Worm (Caenorhabditis elegans) whole organism, L3 larva: ENCODE measurements around the gene sucl-2.

Experiments used
- ama-1 ChIP-seq: fragments of 150-350 bp; optimal IDR thresholded peaks from 2 replicates; lab custom pipeline; 2018
- ceh-16 ChIP-seq: sonication (generic microtip); optimal IDR thresholded peaks from 2 replicates; lab custom pipeline; 2017; ENCODE audit warnings: missing biosample characterization, missing genetic modification characterization
- ceh-28 ChIP-seq: fragments of 150-350 bp; optimal IDR thresholded peaks from 2 replicates; lab custom pipeline; 2014; ENCODE audit warnings: missing biosample characterization, missing genetic modification reagents, missing genetic modification characterization
- elt-1 ChIP-seq: fragments of 150-350 bp; optimal IDR thresholded peaks from 2 replicates; lab custom pipeline; 2014; ENCODE audit warnings: missing biosample characterization, missing genetic modification characterization
- fkh-2 ChIP-seq: fragments of 150-350 bp; optimal IDR thresholded peaks from 2 replicates; lab custom pipeline; 2014; ENCODE audit warnings: missing biosample characterization, missing genetic modification reagents, missing genetic modification characterization
- lin-39 ChIP-seq: fragments of 150-350 bp; optimal IDR thresholded peaks from 2 replicates; lab custom pipeline; 2018; ENCODE audit warnings: missing biosample characterization, missing genetic modification reagents, missing genetic modification characterization
- nhr-28 ChIP-seq: fragments of 150-350 bp; optimal IDR thresholded peaks from 2 replicates; lab custom pipeline; 2014; ENCODE audit warnings: missing biosample characterization, missing genetic modification characterization
- nhr-77 ChIP-seq: fragments of 150-350 bp; optimal IDR thresholded peaks from 2 replicates; lab custom pipeline; 2014; ENCODE audit warnings: missing biosample characterization, missing genetic modification characterization
- skn-1 ChIP-seq: fragments of 150-350 bp; optimal IDR thresholded peaks from 2 replicates; lab custom pipeline; 2014; ENCODE audit warnings: missing biosample characterization, missing genetic modification characterization
- snpc-4 ChIP-seq: fragments of 150-350 bp; optimal IDR thresholded peaks from 2 replicates; lab custom pipeline; 2014; ENCODE audit warnings: missing biosample characterization, missing genetic modification characterization
- unc-62 ChIP-seq: fragments of 150-350 bp; sonication (generic microtip); optimal IDR thresholded peaks from 4 replicates; lab custom pipeline; 2014; ENCODE audit warnings: missing biosample characterization, missing genetic modification reagents, missing genetic modification characterization
- zag-1 ChIP-seq: fragments of 150-350 bp; optimal IDR thresholded peaks from 2 replicates; lab custom pipeline; 2014; ENCODE audit warnings: missing biosample characterization, missing genetic modification characterization

DNA sequence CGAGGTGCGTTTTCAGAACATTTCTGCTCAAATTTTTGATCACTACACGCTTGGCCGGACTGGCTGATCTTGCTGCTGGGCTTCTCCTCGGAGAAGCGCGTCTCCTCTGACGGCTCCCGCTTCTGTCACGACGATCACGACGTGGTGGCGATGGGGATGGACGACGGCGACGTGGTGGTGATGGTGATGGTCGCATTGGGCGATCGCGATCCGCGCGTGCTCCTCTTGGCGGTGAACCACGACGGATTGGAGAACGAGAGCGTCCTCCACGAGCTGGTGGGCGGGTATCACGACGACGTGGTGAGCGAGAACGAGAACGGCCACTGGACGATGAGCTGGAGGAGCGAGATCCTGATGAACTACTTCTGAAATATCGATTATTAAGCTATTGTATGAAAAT, 47.8 kb downstream of the sucl-2 start:
- no peak for TF ChIP-seq ceh-28 (tag; lab: Kevin White, UChicago)
- no peak for TF ChIP-seq skn-1
- TF ChIP-seq zag-1 (tag; lab: Kevin White, UChicago), result no peak
- no peak for TF ChIP-seq ama-1 (lab: Kevin White, UChicago)
- TF ChIP-seq fkh-2, result no peak
- no peak for TF ChIP-seq lin-39 (tag; lab: Kevin White, UChicago)
- no peak for TF ChIP-seq elt-1
- TF ChIP-seq nhr-77 (tag; lab: Kevin White, UChicago), result no peak
- TF ChIP-seq snpc-4 (tag; lab: Kevin White, UChicago), result no peak
- TF ChIP-seq unc-62 (GFP tag; lab: Kevin White, UChicago), result no peak
- no peak for TF ChIP-seq nhr-28 (tag; lab: Kevin White, UChicago)
- no peak for TF ChIP-seq ceh-16 (tag; lab: Kevin White, UChicago)
